Worm (Caenorhabditis elegans) whole organism, L2 larva: ENCODE data around the gene F14D7.18.
"Not testable (repeated sequence)": the region's sequence is repeated elsewhere in the genome, so short reads cannot be mapped to it uniquely, and the experiment has no call there.

ENCODE experiments used
- C34F6.9 ChIP-seq: fragments of 150-350 bp; optimal IDR thresholded peaks from 2 replicates; lab custom pipeline; 2014; ENCODE audit warnings: missing biosample characterization, missing genetic modification characterization
- F13H6.1 ChIP-seq: sonication (generic microtip); optimal IDR thresholded peaks from 2 replicates; lab custom pipeline; 2016; ENCODE audit warnings: missing genetic modification characterization, missing compliant biosample characterization
- R02D3.7 ChIP-seq: fragments of 150-350 bp; optimal IDR thresholded peaks from 2 replicates; lab custom pipeline; 2014; ENCODE audit warnings: missing biosample characterization, missing genetic modification characterization
- Y55F3AM.14 ChIP-seq: fragments of 200-800 bp; sonication (Bioruptor generic); optimal IDR thresholded peaks from 2 replicates; lab custom pipeline; 2018; ENCODE audit warnings: mild to moderate bottlenecking, missing genetic modification characterization, missing compliant biosample characterization
- alr-1 ChIP-seq: fragments of 150-350 bp; optimal IDR thresholded peaks from 2 replicates; lab custom pipeline; 2014; ENCODE audit warnings: missing biosample characterization, missing genetic modification characterization
- aly-2 ChIP-seq: fragments of 150-350 bp; optimal IDR thresholded peaks from 2 replicates; lab custom pipeline; 2014; ENCODE audit warnings: missing biosample characterization, missing genetic modification characterization
- ama-1 ChIP-seq: fragments of 150-350 bp; optimal IDR thresholded peaks from 2 replicates; lab custom pipeline; 2018; ENCODE audit warnings: inconsistent platforms
- ceh-16 ChIP-seq: fragments of 150-350 bp; optimal IDR thresholded peaks from 2 replicates; lab custom pipeline; 2014; ENCODE audit warnings: missing biosample characterization, missing genetic modification characterization
- ceh-82 ChIP-seq: fragments of 150-350 bp; optimal IDR thresholded peaks from 2 replicates; lab custom pipeline; 2014; ENCODE audit warnings: missing biosample characterization, missing genetic modification characterization
- dmd-4 ChIP-seq: sonication (generic microtip); optimal IDR thresholded peaks from 2 replicates; lab custom pipeline; 2017; ENCODE audit warnings: missing biosample characterization, missing genetic modification characterization
- elt-1 ChIP-seq: fragments of 150-350 bp; optimal IDR thresholded peaks from 2 replicates; lab custom pipeline; 2014; ENCODE audit warnings: missing biosample characterization, missing genetic modification characterization
- elt-3 ChIP-seq: sonication (generic microtip); optimal IDR thresholded peaks from 2 replicates; lab custom pipeline; 2017; ENCODE audit warnings: missing biosample characterization, missing genetic modification characterization
- fos-1 ChIP-seq: fragments of 150-350 bp; optimal IDR thresholded peaks from 2 replicates; lab custom pipeline; 2014; ENCODE audit warnings: missing biosample characterization, missing genetic modification characterization
- lin-11 ChIP-seq: fragments of 150-350 bp; sonication (generic microtip); optimal IDR thresholded peaks from 2 replicates; lab custom pipeline; 2014; ENCODE audit warnings: missing biosample characterization, missing genetic modification characterization, inconsistent platforms, mixed read lengths
- lin-13 ChIP-seq: fragments of 150-350 bp; optimal IDR thresholded peaks from 2 replicates; lab custom pipeline; 2014; ENCODE audit warnings: missing biosample characterization, missing genetic modification reagents, missing genetic modification characterization
- lin-39 ChIP-seq: fragments of 150-350 bp; optimal IDR thresholded peaks from 2 replicates; lab custom pipeline; 2014; ENCODE audit warnings: missing biosample characterization, missing genetic modification reagents, missing genetic modification characterization
- lsy-2 ChIP-seq, 2 experiments: fragments of 150-350 bp in 1 of 2; sonication (generic microtip) in 1 of 2; optimal IDR thresholded peaks; 2 replicates each; lab custom pipeline; 2014 to 2017; ENCODE audit warnings: missing biosample characterization in 2 of 2, missing genetic modification characterization in 2 of 2
- mbf-1 ChIP-seq: sonication (generic microtip); optimal IDR thresholded peaks from 2 replicates; lab custom pipeline; 2017; ENCODE audit warnings: missing biosample characterization, missing genetic modification characterization
- mdl-1 ChIP-seq, 2 experiments: fragments of 150-350 bp in 1 of 2; sonication (generic microtip) in 1 of 2; optimal IDR thresholded peaks; 2 replicates each; lab custom pipeline; 2017; ENCODE audit warnings: missing biosample characterization in 2 of 2, missing genetic modification characterization in 2 of 2
- nhr-10 ChIP-seq: sonication (generic microtip); optimal IDR thresholded peaks from 2 replicates; lab custom pipeline; 2017; ENCODE audit warnings: missing biosample characterization, missing genetic modification characterization
- nhr-11 ChIP-seq: fragments of 150-350 bp; optimal IDR thresholded peaks from 2 replicates; lab custom pipeline; 2014; ENCODE audit warnings: missing biosample characterization, missing genetic modification characterization
- nhr-12 ChIP-seq: fragments of 150-350 bp; optimal IDR thresholded peaks from 2 replicates; lab custom pipeline; 2014; ENCODE audit warnings: missing biosample characterization, missing genetic modification characterization
- nhr-129 ChIP-seq: fragments of 150-350 bp; optimal IDR thresholded peaks from 2 replicates; lab custom pipeline; 2014; ENCODE audit warnings: missing biosample characterization, missing genetic modification characterization
- nhr-21 ChIP-seq: fragments of 150-350 bp; optimal IDR thresholded peaks from 2 replicates; lab custom pipeline; 2014; ENCODE audit warnings: missing biosample characterization, missing genetic modification characterization
- nhr-237 ChIP-seq: fragments of 150-350 bp; optimal IDR thresholded peaks from 2 replicates; lab custom pipeline; 2014; ENCODE audit warnings: missing biosample characterization, missing genetic modification characterization
- nhr-25 ChIP-seq: fragments of 150-350 bp; sonication (generic microtip); optimal IDR thresholded peaks from 3 replicates; lab custom pipeline; 2014; ENCODE audit warnings: missing biosample characterization, missing genetic modification characterization
- nhr-77 ChIP-seq: fragments of 150-350 bp; optimal IDR thresholded peaks from 2 replicates; lab custom pipeline; 2014; ENCODE audit warnings: missing biosample characterization, missing genetic modification characterization
- peb-1 ChIP-seq: fragments of 150-350 bp; optimal IDR thresholded peaks from 2 replicates; lab custom pipeline; 2014; ENCODE audit warnings: missing biosample characterization, missing genetic modification characterization
- skn-1 ChIP-seq: sonication (generic microtip); optimal IDR thresholded peaks from 2 replicates; lab custom pipeline; 2017; ENCODE audit warnings: missing biosample characterization, missing genetic modification characterization
- sma-3 ChIP-seq: sonication (generic microtip); optimal IDR thresholded peaks from 2 replicates; lab custom pipeline; 2016; ENCODE audit warnings: missing genetic modification reagents, missing genetic modification characterization, missing compliant biosample characterization
- snpc-4 ChIP-seq: fragments of 150-350 bp; optimal IDR thresholded peaks from 2 replicates; lab custom pipeline; 2014; ENCODE audit warnings: missing biosample characterization, missing genetic modification characterization
- unc-39 ChIP-seq: fragments of 150-350 bp; optimal IDR thresholded peaks from 2 replicates; lab custom pipeline; 2014; ENCODE audit warnings: missing biosample characterization, missing genetic modification characterization
- unc-55 ChIP-seq: fragments of 150-350 bp; sonication (generic microtip); optimal IDR thresholded peaks from 3 replicates; lab custom pipeline; 2014; ENCODE audit warnings: missing biosample characterization, missing genetic modification reagents, missing genetic modification characterization
- ztf-1 ChIP-seq: fragments of 200-800 bp; sonication (Bioruptor generic); conservative IDR thresholded peaks from 2 replicates; pipeline ENCODE4 v1.3.6; 2022; ENCODE audit warnings: missing genetic modification characterization, missing compliant biosample characterization
- ztf-4 ChIP-seq: fragments of 150-350 bp; optimal IDR thresholded peaks from 2 replicates; lab custom pipeline; 2014; ENCODE audit warnings: missing biosample characterization, missing genetic modification characterization

Gene F14D7.18

ce11 chrV:14314236-14314635 is 23.7 kb upstream of the F14D7.18 start, which contains the start of gene F47B8.1:
TSS of gene F47B8.1 (minus strand) at chrV:14314336.
- TF ChIP-seq nhr-10 (tag; lab: Kevin White, UChicago) (no peak), nhr-129 (tag; lab: Kevin White, UChicago) (no peak), alr-1 (tag; lab: Kevin White, UChicago) (no peak), nhr-25 (tag; lab: Kevin White, UChicago) (no peak), R02D3.7 (tag; lab: Kevin White, UChicago) (no peak), elt-3 (no peak), fos-1 (tag; lab: Kevin White, UChicago) (no peak), nhr-237 (tag; lab: Kevin White, UChicago) (no peak), lin-13 (GFP tag; lab: Kevin White, UChicago) (no peak), skn-1 (tag; lab: Kevin White, UChicago) (no peak), dmd-4 (tag; lab: Kevin White, UChicago) (no peak)

DNA sequence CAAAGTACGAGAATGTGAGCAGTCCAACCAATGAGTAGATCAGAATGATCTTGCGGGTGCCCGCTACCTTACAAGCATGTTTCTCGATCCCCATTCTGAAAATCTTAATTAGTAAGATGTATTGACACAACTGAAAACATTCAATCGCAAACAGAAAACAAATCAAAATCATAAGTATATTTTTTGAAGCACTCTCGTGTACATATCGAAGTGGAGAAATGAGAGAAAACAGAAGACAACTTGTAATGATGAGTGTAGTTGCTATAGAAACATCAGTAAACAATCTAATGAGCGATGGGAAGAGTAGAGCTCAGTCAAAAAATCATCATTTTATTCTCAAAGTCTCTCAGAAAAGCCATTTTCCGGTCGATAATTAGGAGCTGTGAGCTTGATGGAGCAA is 22.2 kb upstream of the F14D7.18 start, which contains the start of gene F14D7.8:
Gene F14D7.8 (minus strand): TSS at position 101 of the 400 bp plus-strand sequence.
- no peak for TF ChIP-seq mdl-1 (tag; optimal IDR thresholded peaks at IDR 0.05; lab: Kevin White, UChicago)
- TF ChIP-seq ztf-4 (tag; lab: Kevin White, UChicago), result no peak
- no peak for TF ChIP-seq ceh-16 (tag; lab: Kevin White, UChicago)
- TF ChIP-seq lin-13 (GFP tag; lab: Kevin White, UChicago), result no peak
- TF ChIP-seq dmd-4 (tag; lab: Kevin White, UChicago), result no peak
- TF ChIP-seq ama-1 (lab: Kevin White, UChicago), result no peak
- no peak for TF ChIP-seq unc-55 (GFP tag; lab: Kevin White, UChicago)
- no peak for TF ChIP-seq nhr-77 (tag; lab: Kevin White, UChicago)
- no peak for TF ChIP-seq peb-1 (tag; lab: Kevin White, UChicago)
- no peak for TF ChIP-seq ceh-82 (tag; lab: Kevin White, UChicago)
- TF ChIP-seq elt-1 (tag; lab: Kevin White, UChicago), result no peak
- TF ChIP-seq C34F6.9 (tag; lab: Kevin White, UChicago), result no peak
- no peak for TF ChIP-seq nhr-237 (tag; lab: Kevin White, UChicago)
- TF ChIP-seq unc-39, result no peak
- TF ChIP-seq ztf-1 (GFP tag; lab: Robert Waterston, UW), result no peak
- TF ChIP-seq nhr-21, result no peak
- TF ChIP-seq sma-3 (GFP tag; lab: Kevin White, UChicago), result no peak
- no peak for TF ChIP-seq Y55F3AM.14 (GFP tag; lab: Kevin White, UChicago)

ce11 chrV:14311115-14311514 is 20.6 kb upstream of the F14D7.18 start, which contains the start of gene ddn-3:
TSS of gene ddn-3 (minus strand) at chrV:14311215.
- TF ChIP-seq unc-39 (no peak), nhr-12 (tag; lab: Kevin White, UChicago) (no peak), mdl-1 (tag; optimal IDR thresholded peaks at IDR 0.05; lab: Kevin White, UChicago) (no peak), mbf-1 (tag; lab: Kevin White, UChicago) (no peak), nhr-11 (tag; lab: Kevin White, UChicago) (no peak), nhr-237 (tag; lab: Kevin White, UChicago) (no peak), lin-13 (GFP tag; lab: Kevin White, UChicago) (no peak), sma-3 (GFP tag; lab: Kevin White, UChicago) (no peak), F13H6.1 (tag; lab: Kevin White, UChicago) (no peak), lin-39 (no peak), ztf-4 (tag; lab: Kevin White, UChicago) (no peak), lin-11 (tag; lab: Kevin White, UChicago) (no peak), nhr-10 (tag; lab: Kevin White, UChicago) (no peak), lsy-2 (tag; optimal IDR thresholded peaks at IDR 0.05; lab: Kevin White, UChicago) (no peak), nhr-25 (tag; lab: Kevin White, UChicago) (no peak), snpc-4 (tag; lab: Kevin White, UChicago) (no peak), ceh-82 (tag; lab: Kevin White, UChicago) (no peak), ama-1 (lab: Kevin White, UChicago) (no peak), aly-2 (no peak)

- not testable (repeated sequence) for TF ChIP-seq ceh-16, peb-1, skn-1 (tag; lab: Kevin White, UChicago)
- TF ChIP-seq, all 48 proteins: peak for 0; not testable (repeated sequence) for 48
These were observed 19.1 kb upstream of the F14D7.18 start, which contains the start of gene F14D7.14 for ce11 chrV:14309632-14310031. TSS of gene F14D7.14 (plus strand) at chrV:14309932.
